Fruit fly (Drosophila melanogaster) whole organism, embryonic: ENCODE data around the gene CG12056.

ENCODE experiments used
- Ada2b ChIP-seq: fragments of 200-800 bp; sonication (Bioruptor generic); IDR thresholded peaks from 2 replicates; pipeline ENCODE4 v1.3.6; 2022; ENCODE audit warnings: missing biosample characterization, missing genetic modification characterization
- CG10147 ChIP-seq: fragments of 200-800 bp; sonication (Bioruptor generic); optimal IDR thresholded peaks from 2 replicates; lab custom pipeline; 2019; ENCODE audit warnings: missing biosample characterization, mild to moderate bottlenecking, missing genetic modification characterization, moderate library complexity
- CG10209 ChIP-seq: fragments of 200-800 bp; sonication (Bioruptor generic); optimal IDR thresholded peaks from 3 replicates; lab custom pipeline; 2017; ENCODE audit warnings: missing biosample characterization, mild to moderate bottlenecking, missing genetic modification characterization, missing genetic modification reagents
- CG1024 ChIP-seq: fragments of 200-800 bp; sonication (Bioruptor generic); IDR thresholded peaks from 2 replicates; pipeline ENCODE4 v1.3.6; 2022; ENCODE audit warnings: missing biosample characterization, missing genetic modification characterization
- CG11093 ChIP-seq: fragments of 200-800 bp; sonication (Bioruptor generic); IDR thresholded peaks from 3 replicates; pipeline ENCODE4 v1.3.6; 2022; ENCODE audit warnings: missing biosample characterization, missing genetic modification characterization
- CG11247 ChIP-seq: fragments of 200-800 bp; sonication (Bioruptor generic); IDR thresholded peaks from 2 replicates; pipeline ENCODE4 v1.3.6; 2022; ENCODE audit warnings: missing biosample characterization, missing genetic modification characterization
- CG12071 ChIP-seq: fragments of 200-800 bp; sonication (Bioruptor generic); optimal IDR thresholded peaks from 3 replicates; lab custom pipeline; 2018; ENCODE audit warnings: missing biosample characterization, mild to moderate bottlenecking, missing genetic modification characterization
- CG12104 ChIP-seq: fragments of 200-800 bp; sonication (Bioruptor generic); optimal IDR thresholded peaks from 3 replicates; lab custom pipeline; 2016; ENCODE audit warnings: missing biosample characterization, missing genetic modification characterization
- CG16815 ChIP-seq: fragments of 200-800 bp; sonication (Bioruptor generic); optimal IDR thresholded peaks from 3 replicates; lab custom pipeline; 2017; ENCODE audit warnings: missing biosample characterization, mild to moderate bottlenecking, missing genetic modification characterization
- CG16863 ChIP-seq: fragments of 200-800 bp; sonication (Bioruptor generic); optimal IDR thresholded peaks from 3 replicates; lab custom pipeline; 2016; ENCODE audit warnings: missing biosample characterization, missing genetic modification characterization
- CG17186 ChIP-seq: fragments of 200-800 bp; sonication (Bioruptor generic); optimal IDR thresholded peaks from 3 replicates; lab custom pipeline; 2017; ENCODE audit warnings: missing biosample characterization, missing genetic modification reagents, missing genetic modification characterization
- CG18262 ChIP-seq: fragments of 200-800 bp; optimal IDR thresholded peaks from 3 replicates; lab custom pipeline; 2019; ENCODE audit warnings: missing biosample characterization, mild to moderate bottlenecking, missing genetic modification characterization, moderate library complexity
- CG18476 ChIP-seq: fragments of 200-800 bp; sonication (Bioruptor generic); optimal IDR thresholded peaks from 2 replicates; lab custom pipeline; 2016; ENCODE audit warnings: missing biosample characterization, mild to moderate bottlenecking, missing genetic modification characterization
- CG2889 ChIP-seq: fragments of 200-800 bp; sonication (Bioruptor generic); IDR thresholded peaks from 3 replicates; pipeline ENCODE4 v1.3.6; 2022; ENCODE audit warnings: missing biosample characterization, missing genetic modification characterization
- CG3163 ChIP-seq: fragments of 200-800 bp; sonication (Bioruptor generic); optimal IDR thresholded peaks from 3 replicates; lab custom pipeline; 2016; ENCODE audit warnings: missing biosample characterization, missing genetic modification characterization
- CG32767 ChIP-seq: fragments of 200-800 bp; sonication (Bioruptor generic); IDR thresholded peaks from 2 replicates; pipeline ENCODE4 v1.3.6; 2022; ENCODE audit warnings: missing biosample characterization, missing genetic modification characterization
- CG4424 ChIP-seq: fragments of 200-800 bp; sonication (Bioruptor generic); optimal IDR thresholded peaks from 3 replicates; lab custom pipeline; 2016; ENCODE audit warnings: missing biosample characterization, missing genetic modification characterization
- CG6254 ChIP-seq: fragments of 200-800 bp; sonication (Bioruptor generic); optimal IDR thresholded peaks from 3 replicates; lab custom pipeline; 2017; ENCODE audit warnings: mild to moderate bottlenecking, missing biosample characterization, missing genetic modification reagents, missing genetic modification characterization
- CG7987 ChIP-seq: fragments of 200-800 bp; sonication (Bioruptor generic); optimal IDR thresholded peaks from 2 replicates; lab custom pipeline; 2018; ENCODE audit warnings: missing biosample characterization, mild to moderate bottlenecking, missing genetic modification characterization, moderate library complexity
- CG8924 ChIP-seq: fragments of 200-800 bp; optimal IDR thresholded peaks from 3 replicates; lab custom pipeline; 2019; ENCODE audit warnings: missing biosample characterization, mild to moderate bottlenecking, missing genetic modification characterization, moderate library complexity
- CG9932 ChIP-seq: fragments of 200-800 bp; sonication (Bioruptor generic); IDR thresholded peaks from 2 replicates; pipeline ENCODE4 v1.3.6; 2022; ENCODE audit warnings: missing biosample characterization, missing genetic modification characterization
- CTCF ChIP-seq: fragments of 200-800 bp; sonication (Bioruptor generic); optimal IDR thresholded peaks from 2 replicates; lab custom pipeline; 2017; ENCODE audit warnings: missing biosample characterization, mild to moderate bottlenecking, missing genetic modification characterization, moderate library complexity
- Dad ChIP-seq: fragments of 200-800 bp; sonication (Bioruptor generic); optimal IDR thresholded peaks from 3 replicates; lab custom pipeline; 2016; ENCODE audit warnings: missing biosample characterization, missing genetic modification characterization
- Dek ChIP-seq: fragments of 200-800 bp; sonication (Bioruptor generic); optimal IDR thresholded peaks from 3 replicates; lab custom pipeline; 2019; ENCODE audit warnings: missing biosample characterization, mild to moderate bottlenecking, missing genetic modification characterization, moderate library complexity
- Doc2 ChIP-seq: fragments of 200-800 bp; sonication (Bioruptor generic); IDR thresholded peaks from 2 replicates; pipeline ENCODE4 v1.3.6; 2022; ENCODE audit warnings: missing biosample characterization, missing genetic modification characterization
- Drgx ChIP-seq: fragments of 200-800 bp; sonication (Bioruptor generic); IDR thresholded peaks from 2 replicates; pipeline ENCODE4 v1.3.6; 2022; ENCODE audit warnings: missing biosample characterization, missing genetic modification characterization
- Fer1 ChIP-seq: fragments of 200-800 bp; sonication (Bioruptor generic); optimal IDR thresholded peaks from 2 replicates; lab custom pipeline; 2017; ENCODE audit warnings: missing biosample characterization, mild to moderate bottlenecking, missing genetic modification characterization
- GATAe ChIP-seq: fragments of 200-800 bp; sonication (Bioruptor generic); conservative IDR thresholded peaks from 2 replicates; pipeline ENCODE4 v1.3.6; 2022; ENCODE audit warnings: missing biosample characterization, missing genetic modification characterization
- HHEX ChIP-seq: fragments of 200-800 bp; sonication (Bioruptor generic); optimal IDR thresholded peaks from 3 replicates; lab custom pipeline; 2017; ENCODE audit warnings: missing biosample characterization, mild to moderate bottlenecking, missing genetic modification characterization, missing genetic modification reagents
- HLHmδ ChIP-seq: fragments of 200-800 bp; sonication (Bioruptor generic); optimal IDR thresholded peaks from 2 replicates; lab custom pipeline; 2018; ENCODE audit warnings: missing biosample characterization, mild to moderate bottlenecking, missing genetic modification characterization, moderate library complexity
- Hmx ChIP-seq: fragments of 200-800 bp; sonication (Bioruptor generic); optimal IDR thresholded peaks from 2 replicates; lab custom pipeline; 2016; ENCODE audit warnings: missing biosample characterization, missing genetic modification characterization
- Kr ChIP-seq: fragments of 200-800 bp; sonication (Bioruptor generic); optimal IDR thresholded peaks from 2 replicates; lab custom pipeline; 2017; ENCODE audit warnings: missing biosample characterization, mild to moderate bottlenecking, missing genetic modification characterization
- Neu2 ChIP-seq: fragments of 200-800 bp; sonication (Bioruptor generic); optimal IDR thresholded peaks from 3 replicates; lab custom pipeline; 2016; ENCODE audit warnings: missing biosample characterization, missing genetic modification characterization, borderline replicate concordance
- Optix ChIP-seq: fragments of 200-800 bp; sonication (Bioruptor generic); IDR thresholded peaks from 3 replicates; pipeline ENCODE4 v1.3.6; 2022; ENCODE audit warnings: missing biosample characterization, missing genetic modification characterization
- Sox102F ChIP-seq: fragments of 200-800 bp; sonication (Bioruptor generic); optimal IDR thresholded peaks from 2 replicates; lab custom pipeline; 2018; ENCODE audit warnings: missing biosample characterization, mild to moderate bottlenecking, missing genetic modification characterization, moderate library complexity
- Sry-β ChIP-seq: fragments of 200-800 bp; sonication (Bioruptor generic); optimal IDR thresholded peaks from 2 replicates; lab custom pipeline; 2018; ENCODE audit warnings: missing biosample characterization, mild to moderate bottlenecking, missing genetic modification characterization, moderate library complexity
- al ChIP-seq: fragments of 200-800 bp; sonication (Bioruptor generic); IDR thresholded peaks from 2 replicates; pipeline ENCODE4 v1.3.6; 2022; ENCODE audit warnings: missing biosample characterization, missing genetic modification characterization
- amos ChIP-seq: fragments of 200-800 bp; sonication (Bioruptor generic); IDR thresholded peaks from 2 replicates; pipeline ENCODE4 v1.3.6; 2022; ENCODE audit warnings: missing biosample characterization, missing genetic modification characterization; ENCODE audit not compliant: partially characterized antibody
- chn ChIP-seq: fragments of 200-800 bp; sonication (Bioruptor generic); optimal IDR thresholded peaks from 2 replicates; lab custom pipeline; 2016; ENCODE audit warnings: missing biosample characterization, missing genetic modification characterization
- crc ChIP-seq: fragments of 200-800 bp; sonication (Bioruptor generic); optimal IDR thresholded peaks from 2 replicates; lab custom pipeline; 2016; ENCODE audit warnings: missing biosample characterization, missing genetic modification characterization
- esg ChIP-seq: fragments of 200-800 bp; sonication (Bioruptor generic); conservative IDR thresholded peaks from 2 replicates; pipeline ENCODE4 v1.3.6; 2022; ENCODE audit warnings: missing biosample characterization, missing genetic modification characterization
- gcm2 ChIP-seq: fragments of 200-800 bp; sonication (Bioruptor generic); optimal IDR thresholded peaks from 2 replicates; lab custom pipeline; 2016; ENCODE audit warnings: missing biosample characterization, missing genetic modification characterization
- h ChIP-seq: fragments of >200 bp; optimal IDR thresholded peaks from 2 replicates; lab custom pipeline; 2017
- hbn ChIP-seq: fragments of 200-800 bp; sonication (Bioruptor generic); IDR thresholded peaks from 2 replicates; pipeline ENCODE4 v1.3.6; 2022; ENCODE audit warnings: missing biosample characterization, missing genetic modification characterization; ENCODE audit not compliant: partially characterized antibody
- luna ChIP-seq: fragments of 200-800 bp; sonication (Bioruptor generic); optimal IDR thresholded peaks from 2 replicates; lab custom pipeline; 2016; ENCODE audit warnings: missing biosample characterization, missing genetic modification characterization
- nom ChIP-seq: fragments of 200-800 bp; sonication (Bioruptor generic); optimal IDR thresholded peaks from 2 replicates; lab custom pipeline; 2017; ENCODE audit warnings: missing biosample characterization, missing genetic modification characterization, mild to moderate bottlenecking, moderate library complexity, missing genetic modification reagents
- ro ChIP-seq: fragments of 200-800 bp; sonication (Bioruptor generic); IDR thresholded peaks from 2 replicates; pipeline ENCODE4 v1.3.6; 2022; ENCODE audit warnings: missing biosample characterization, missing genetic modification characterization
- sc ChIP-seq, 3 experiments: fragments of >200 bp in 2 of 3; fragments of 200-800 bp in 1 of 3; sonication (Bioruptor generic) in 1 of 3; optimal IDR thresholded peaks; 2 replicates in 2 of 3; 3 replicates in 1 of 3; lab custom pipeline; 2017; ENCODE audit warnings: mild to moderate bottlenecking in 1 of 3, missing biosample characterization in 1 of 3, missing genetic modification characterization in 1 of 3, missing genetic modification reagents in 1 of 3
- sisA ChIP-seq: fragments of 200-800 bp; sonication (Bioruptor generic); IDR thresholded peaks from 2 replicates; pipeline ENCODE4 v1.3.6; 2022; ENCODE audit warnings: missing biosample characterization, missing genetic modification characterization
- sug ChIP-seq: fragments of 200-800 bp; optimal IDR thresholded peaks from 2 replicates; lab custom pipeline; 2019; ENCODE audit warnings: missing biosample characterization, mild to moderate bottlenecking, missing genetic modification characterization, moderate library complexity
- z ChIP-seq: fragments of 200-800 bp; sonication (Bioruptor generic); IDR thresholded peaks from 3 replicates; pipeline ENCODE4 v1.3.6; 2022; ENCODE audit warnings: missing biosample characterization, missing genetic modification characterization
- zen2 ChIP-seq: fragments of 200-800 bp; sonication (Bioruptor generic); IDR thresholded peaks from 3 replicates; pipeline ENCODE4 v1.3.6; 2022; ENCODE audit warnings: missing biosample characterization, missing genetic modification characterization; ENCODE audit not compliant: partially characterized antibody

CG12056 gene

dm6 chrX:9152127-9152598 lies 40.3 kb upstream of the CG12056 start (continued):
- TF ChIP-seq sc (optimal IDR thresholded peaks at IDR 0.05; lab: Kevin White, UChicago) (no peak), sc (GFP tag; optimal IDR thresholded peaks at IDR 0.05; lab: Kevin White, UChicago) (no peak), esg (GFP tag; lab: Robert Waterston, UW) (no peak), CG16863 (GFP tag; lab: Kevin White, UChicago) (no peak), CG6254 (GFP tag; lab: Kevin White, UChicago) (no peak), luna (GFP tag; lab: Kevin White, UChicago) (no peak), CG16815 (GFP tag; lab: Kevin White, UChicago) (no peak), crc (no peak), amos (peak; percentile 33; the same call in 1 of the 2 replicates), CG12071 (GFP tag; lab: Kevin White, UChicago) (no peak), CG17186 (GFP tag; lab: Kevin White, UChicago) (peak; percentile 33), Doc2 (GFP tag; lab: Robert Waterston, UW) (no peak), Hmx (no peak), Sox102F (GFP tag; lab: Kevin White, UChicago) (no peak), CG8924 (peak; percentile 31), CG4424 (GFP tag; lab: Kevin White, UChicago) (no peak), GATAe (GFP tag; lab: Robert Waterston, UW) (no peak; the same call in 1 of the 2 replicates), CG10209 (GFP tag; lab: Kevin White, UChicago) (no peak), CG18262 (peak; percentile 11), Kr (no peak), hbn (no peak), nom (GFP tag; lab: Kevin White, UChicago) (peak; percentile 72), Drgx (GFP tag; lab: Robert Waterston, UW) (peak; percentile 68), HHEX (GFP tag; lab: Kevin White, UChicago) (peak; percentile 3), CG11093 (GFP tag; lab: Robert Waterston, UW) (no peak), CG32767 (GFP tag; lab: Robert Waterston, UW) (no peak), CG3163 (GFP tag; lab: Kevin White, UChicago) (no peak)

- TF ChIP-seq z (GFP tag; lab: Robert Waterston, UW) (no peak), CG1024 (GFP tag; lab: Robert Waterston, UW) (no peak), CG18476 (GFP tag; lab: Kevin White, UChicago) (peak; percentile 56), sug (tag; lab: Kevin White, UChicago) (no peak), CG10147 (GFP tag; lab: Kevin White, UChicago) (no peak), Dad (GFP tag; lab: Kevin White, UChicago) (peak; percentile 27), Hmx (no peak), Optix (no peak), Dek (tag; lab: Kevin White, UChicago) (peak; percentile 25), CG9932 (GFP tag; lab: Robert Waterston, UW) (peak; percentile 44), chn (GFP tag; lab: Kevin White, UChicago) (no peak), CG12104 (peak; percentile 59), Fer1 (GFP tag; lab: Kevin White, UChicago) (peak; percentile 67), ro (GFP tag; lab: Robert Waterston, UW) (no peak), h (lab: Kevin White, UChicago) (no peak), sisA (GFP tag; lab: Robert Waterston, UW) (peak; percentile 60), CG11247 (GFP tag; lab: Robert Waterston, UW) (no peak), Neu2 (no peak), al (GFP tag; lab: Robert Waterston, UW) (no peak), gcm2 (no peak), Sry-β (GFP tag; lab: Kevin White, UChicago) (no peak), zen2 (GFP tag; lab: Robert Waterston, UW) (no peak), HLHmδ (GFP tag; lab: Kevin White, UChicago) (no peak), CG2889 (GFP tag; lab: Robert Waterston, UW) (no peak), CTCF (GFP tag; lab: Kevin White, UChicago) (no peak), Ada2b (GFP tag; lab: Robert Waterston, UW) (peak; percentile 51; the same call in 1 of the 2 replicates), CG7987 (GFP tag; lab: Kevin White, UChicago) (peak; percentile 14)
These were observed 37.3 kb upstream of the CG12056 start for dm6 chrX:9155134-9155533.
